Fruit fly (Drosophila melanogaster) whole organism, embryonic: Measurements from ENCODE around the gene CG3184.

Experiments used
- Abd-B ChIP-seq: fragments of 200-800 bp; sonication (Bioruptor generic); optimal IDR thresholded peaks from 2 replicates; lab custom pipeline; 2018; ENCODE audit warnings: missing biosample characterization, mild to moderate bottlenecking, missing genetic modification characterization, moderate library complexity
- Aef1 ChIP-seq: fragments of 200-800 bp; sonication (Bioruptor generic); IDR thresholded peaks from 3 replicates; pipeline ENCODE4 v1.3.6; 2022; ENCODE audit warnings: missing biosample characterization, missing genetic modification characterization
- Blimp-1 ChIP-seq: fragments of 200-800 bp; sonication (Bioruptor generic); optimal IDR thresholded peaks from 3 replicates; lab custom pipeline; 2018; ENCODE audit warnings: missing biosample characterization, missing genetic modification characterization, mild to moderate bottlenecking, moderate library complexity, missing genetic modification reagents
- Bteb2 ChIP-seq: fragments of 200-800 bp; sonication (Bioruptor generic); optimal IDR thresholded peaks from 2 replicates; lab custom pipeline; 2016; ENCODE audit warnings: missing biosample characterization, missing genetic modification characterization
- CG11093 ChIP-seq: fragments of 200-800 bp; sonication (Bioruptor generic); IDR thresholded peaks from 3 replicates; pipeline ENCODE4 v1.3.6; 2022; ENCODE audit warnings: missing biosample characterization, missing genetic modification characterization
- CG12219 ChIP-seq: fragments of 200-800 bp; sonication (Bioruptor generic); optimal IDR thresholded peaks from 3 replicates; lab custom pipeline; 2018; ENCODE audit warnings: missing biosample characterization, mild to moderate bottlenecking, missing genetic modification characterization
- CG12236 ChIP-seq: fragments of 200-800 bp; sonication (Bioruptor generic); optimal IDR thresholded peaks from 2 replicates; lab custom pipeline; 2016; ENCODE audit warnings: missing biosample characterization, missing genetic modification characterization
- CG1647 ChIP-seq: fragments of 200-800 bp; sonication (Bioruptor generic); optimal IDR thresholded peaks from 3 replicates; lab custom pipeline; 2016; ENCODE audit warnings: missing biosample characterization, missing genetic modification characterization
- CG17359 ChIP-seq: fragments of 200-800 bp; sonication (Bioruptor generic); optimal IDR thresholded peaks from 3 replicates; lab custom pipeline; 2018; ENCODE audit warnings: missing biosample characterization, mild to moderate bottlenecking, missing genetic modification characterization, moderate library complexity
- CG18476 ChIP-seq: fragments of 200-800 bp; sonication (Bioruptor generic); optimal IDR thresholded peaks from 2 replicates; lab custom pipeline; 2016; ENCODE audit warnings: missing biosample characterization, mild to moderate bottlenecking, missing genetic modification characterization
- CG30020 ChIP-seq: fragments of 200-800 bp; optimal IDR thresholded peaks from 2 replicates; lab custom pipeline; 2019; ENCODE audit warnings: missing biosample characterization, mild to moderate bottlenecking, missing genetic modification characterization, moderate library complexity
- CG3065 ChIP-seq: fragments of 200-800 bp; sonication (Bioruptor generic); optimal IDR thresholded peaks from 2 replicates; lab custom pipeline; 2016; ENCODE audit warnings: missing biosample characterization, missing genetic modification characterization
- CG32767 ChIP-seq: fragments of 200-800 bp; sonication (Bioruptor generic); IDR thresholded peaks from 2 replicates; pipeline ENCODE4 v1.3.6; 2022; ENCODE audit warnings: missing biosample characterization, missing genetic modification characterization
- CG34422 ChIP-seq: fragments of 200-800 bp; sonication (Bioruptor generic); IDR thresholded peaks from 3 replicates; pipeline ENCODE4 v1.3.6; 2022; ENCODE audit warnings: missing biosample characterization, missing genetic modification characterization
- CG42726 ChIP-seq: fragments of 200-800 bp; sonication (Bioruptor generic); IDR thresholded peaks from 2 replicates; pipeline ENCODE4 v1.3.6; 2022; ENCODE audit warnings: missing biosample characterization, missing genetic modification characterization; ENCODE audit not compliant: partially characterized antibody
- CG4730 ChIP-seq: fragments of 200-800 bp; sonication (Bioruptor generic); IDR thresholded peaks from 2 replicates; pipeline ENCODE4 v1.3.6; 2022; ENCODE audit warnings: missing biosample characterization, missing genetic modification characterization
- CG6765 ChIP-seq: fragments of 200-800 bp; sonication (Bioruptor generic); optimal IDR thresholded peaks from 3 replicates; lab custom pipeline; 2017; ENCODE audit warnings: missing biosample characterization, mild to moderate bottlenecking, missing genetic modification characterization
- CG7556 ChIP-seq: fragments of 200-800 bp; sonication (Bioruptor generic); optimal IDR thresholded peaks from 2 replicates; lab custom pipeline; 2017; ENCODE audit warnings: missing biosample characterization, mild to moderate bottlenecking, missing genetic modification characterization
- CG7839 ChIP-seq: fragments of 200-800 bp; sonication (Bioruptor generic); optimal IDR thresholded peaks from 3 replicates; lab custom pipeline; 2018; ENCODE audit warnings: missing biosample characterization, mild to moderate bottlenecking, missing genetic modification characterization, moderate library complexity
- CG7987 ChIP-seq: fragments of 200-800 bp; sonication (Bioruptor generic); optimal IDR thresholded peaks from 2 replicates; lab custom pipeline; 2018; ENCODE audit warnings: missing biosample characterization, mild to moderate bottlenecking, missing genetic modification characterization, moderate library complexity
- CG9609 ChIP-seq: fragments of 200-800 bp; sonication (Bioruptor generic); optimal IDR thresholded peaks from 3 replicates; lab custom pipeline; 2016; ENCODE audit warnings: missing biosample characterization, missing genetic modification characterization
- Dll ChIP-seq: fragments of 200-800 bp; sonication (Bioruptor generic); IDR thresholded peaks from 4 replicates; pipeline ENCODE4 v1.3.6; 2022; ENCODE audit warnings: missing biosample characterization, missing genetic modification characterization; ENCODE audit not compliant: partially characterized antibody
- Doc2 ChIP-seq: fragments of 200-800 bp; sonication (Bioruptor generic); IDR thresholded peaks from 2 replicates; pipeline ENCODE4 v1.3.6; 2022; ENCODE audit warnings: missing biosample characterization, missing genetic modification characterization
- Fer2 ChIP-seq: fragments of 200-800 bp; sonication (Bioruptor generic); optimal IDR thresholded peaks from 2 replicates; lab custom pipeline; 2018; ENCODE audit warnings: missing biosample characterization, mild to moderate bottlenecking, missing genetic modification characterization, moderate library complexity
- Fer3 ChIP-seq: fragments of 200-800 bp; sonication (Bioruptor generic); optimal IDR thresholded peaks from 2 replicates; lab custom pipeline; 2018; ENCODE audit warnings: missing biosample characterization, mild to moderate bottlenecking, missing genetic modification characterization, moderate library complexity
- Meics ChIP-seq: fragments of 200-800 bp; sonication (Bioruptor generic); optimal IDR thresholded peaks from 2 replicates; lab custom pipeline; 2017; ENCODE audit warnings: missing biosample characterization, mild to moderate bottlenecking, missing genetic modification characterization
- Optix ChIP-seq: fragments of 200-800 bp; sonication (Bioruptor generic); IDR thresholded peaks from 3 replicates; pipeline ENCODE4 v1.3.6; 2022; ENCODE audit warnings: missing biosample characterization, missing genetic modification characterization
- PHDP ChIP-seq: fragments of 200-800 bp; sonication (Bioruptor generic); optimal IDR thresholded peaks from 3 replicates; lab custom pipeline; 2018; ENCODE audit warnings: missing biosample characterization, mild to moderate bottlenecking, missing genetic modification characterization, moderate library complexity
- Rx ChIP-seq: fragments of 200-800 bp; sonication (Bioruptor generic); IDR thresholded peaks from 2 replicates; pipeline ENCODE4 v1.3.6; 2022; ENCODE audit warnings: missing biosample characterization, missing genetic modification characterization
- Scr ChIP-seq: fragments of 200-800 bp; sonication (Bioruptor generic); IDR thresholded peaks from 2 replicates; pipeline ENCODE4 v1.3.6; 2022; ENCODE audit warnings: missing biosample characterization, missing genetic modification characterization; ENCODE audit not compliant: partially characterized antibody
- Stat92E ChIP-seq, 3 experiments: fragments of >200 bp in 2 of 3; fragments of 200-800 bp in 1 of 3; sonication (Bioruptor generic) in 1 of 3; optimal IDR thresholded peaks; 2 replicates each; lab custom pipeline; 2017 to 2019; ENCODE audit warnings: missing biosample characterization in 3 of 3, missing genetic modification characterization in 3 of 3, mild to moderate bottlenecking in 1 of 3, moderate library complexity in 1 of 3
- Xbp1 ChIP-seq: fragments of 200-800 bp; sonication (Bioruptor generic); optimal IDR thresholded peaks from 3 replicates; lab custom pipeline; 2016; ENCODE audit warnings: missing biosample characterization, mild to moderate bottlenecking, missing genetic modification characterization
- Xrp1 ChIP-seq: fragments of 200-800 bp; sonication (Bioruptor generic); IDR thresholded peaks from 2 replicates; pipeline ENCODE4 v1.3.6; 2022; ENCODE audit warnings: missing biosample characterization, missing genetic modification characterization
- aop ChIP-seq: fragments of 200-800 bp; sonication (Bioruptor generic); IDR thresholded peaks from 2 replicates; pipeline ENCODE4 v1.3.6; 2022; ENCODE audit warnings: missing biosample characterization, missing genetic modification characterization
- bowl ChIP-seq: fragments of 200-800 bp; sonication (Bioruptor generic); IDR thresholded peaks from 2 replicates; pipeline ENCODE4 v1.3.6; 2022; ENCODE audit warnings: missing biosample characterization, missing genetic modification characterization
- cas ChIP-seq: fragments of 200-800 bp; sonication (Bioruptor generic); IDR thresholded peaks from 2 replicates; pipeline ENCODE4 v1.3.6; 2022; ENCODE audit warnings: missing biosample characterization, missing genetic modification characterization
- croc ChIP-seq: fragments of 200-800 bp; sonication (Bioruptor generic); conservative IDR thresholded peaks from 3 replicates; pipeline ENCODE4 v1.3.6; 2022; ENCODE audit warnings: missing biosample characterization, missing genetic modification characterization
- crol ChIP-seq: fragments of 200-800 bp; sonication (Bioruptor generic); IDR thresholded peaks from 2 replicates; pipeline ENCODE4 v1.3.6; 2022; ENCODE audit warnings: missing biosample characterization, missing genetic modification characterization
- exex ChIP-seq: fragments of 200-800 bp; sonication (Bioruptor generic); optimal IDR thresholded peaks from 4 replicates; lab custom pipeline; 2018; ENCODE audit warnings: missing biosample characterization, mild to moderate bottlenecking, missing genetic modification characterization, moderate library complexity
- grau ChIP-seq: fragments of 200-800 bp; optimal IDR thresholded peaks from 3 replicates; lab custom pipeline; 2019; ENCODE audit warnings: missing biosample characterization, mild to moderate bottlenecking, missing genetic modification characterization, moderate library complexity
- ham ChIP-seq: fragments of 200-800 bp; sonication (Bioruptor generic); IDR thresholded peaks from 2 replicates; pipeline ENCODE4 v1.3.6; 2022; ENCODE audit warnings: missing biosample characterization, missing genetic modification characterization
- hth ChIP-seq: fragments of >200 bp; optimal IDR thresholded peaks from 2 replicates; lab custom pipeline; 2017; ENCODE audit warnings: inconsistent platforms
- jing ChIP-seq: fragments of 200-800 bp; sonication (Bioruptor generic); optimal IDR thresholded peaks from 2 replicates; lab custom pipeline; 2018; ENCODE audit warnings: missing biosample characterization, mild to moderate bottlenecking, missing genetic modification characterization
- klu ChIP-seq: fragments of 200-800 bp; sonication (Bioruptor generic); IDR thresholded peaks from 2 replicates; pipeline ENCODE4 v1.3.6; 2022; ENCODE audit warnings: missing biosample characterization, missing genetic modification characterization
- luna ChIP-seq: fragments of 200-800 bp; sonication (Bioruptor generic); optimal IDR thresholded peaks from 2 replicates; lab custom pipeline; 2016; ENCODE audit warnings: missing biosample characterization, missing genetic modification characterization
- odd ChIP-seq: fragments of 200-800 bp; sonication (Bioruptor generic); optimal IDR thresholded peaks from 2 replicates; lab custom pipeline; 2017; ENCODE audit warnings: missing biosample characterization, mild to moderate bottlenecking, missing genetic modification characterization
- pnt ChIP-seq: fragments of 200-800 bp; sonication (Bioruptor generic); optimal IDR thresholded peaks from 3 replicates; lab custom pipeline; 2016; ENCODE audit warnings: missing biosample characterization, missing genetic modification characterization
- sc ChIP-seq, 3 experiments: fragments of >200 bp in 2 of 3; fragments of 200-800 bp in 1 of 3; sonication (Bioruptor generic) in 1 of 3; optimal IDR thresholded peaks; 2 replicates in 2 of 3; 3 replicates in 1 of 3; lab custom pipeline; 2017; ENCODE audit warnings: mild to moderate bottlenecking in 1 of 3, missing biosample characterization in 1 of 3, missing genetic modification characterization in 1 of 3, missing genetic modification reagents in 1 of 3
- tll ChIP-seq, 2 experiments: fragments of 200-800 bp in 1 of 2; fragments of >200 bp in 1 of 2; sonication (Bioruptor generic) in 1 of 2; optimal IDR thresholded peaks; 2 replicates each; lab custom pipeline; 2017 to 2019; ENCODE audit warnings: missing biosample characterization in 2 of 2, missing genetic modification characterization in 2 of 2, mild to moderate bottlenecking in 1 of 2, moderate library complexity in 1 of 2
- vvl ChIP-seq: fragments of 200-800 bp; sonication (Bioruptor generic); IDR thresholded peaks from 2 replicates; pipeline ENCODE4 v1.3.6; 2022; ENCODE audit warnings: missing biosample characterization, missing genetic modification characterization

CG3184 gene

DNA sequence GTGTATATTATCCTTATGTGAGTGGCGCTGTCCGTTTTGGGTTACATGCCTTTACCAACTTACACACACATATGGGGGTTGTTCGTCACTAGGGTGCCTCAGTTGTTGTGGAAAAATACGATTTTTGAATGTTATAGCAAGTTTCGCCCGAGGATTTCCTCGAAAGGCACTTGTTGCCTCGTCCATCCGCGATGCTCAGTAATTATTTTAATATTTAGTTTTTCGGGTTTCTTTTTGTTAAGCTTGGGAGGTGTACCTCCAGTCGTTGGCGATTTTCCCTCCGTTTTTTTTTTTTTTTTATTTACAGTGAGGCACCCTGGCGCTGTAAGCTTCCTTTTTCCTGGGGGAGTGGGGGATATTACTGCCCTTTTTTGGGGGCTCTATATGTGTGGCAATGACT lies 7.9 kb upstream of the CG3184 start (continued):
- peak; percentile 38; the same call in 1 of the 3 replicates for TF ChIP-seq Aef1 (GFP tag; lab: Robert Waterston, UW)
- TF ChIP-seq CG7839: peak; percentile 71
- no peak for TF ChIP-seq klu (GFP tag; lab: Robert Waterston, UW)
- TF ChIP-seq Xbp1: peak; percentile 61
- peak; percentile 64 for TF ChIP-seq Rx (GFP tag; lab: Robert Waterston, UW)
- TF ChIP-seq Doc2 (GFP tag; lab: Robert Waterston, UW): no peak
- no peak for TF ChIP-seq CG34422 (GFP tag; lab: Robert Waterston, UW)
- peak; percentile 67; the same call in 1 of the 3 replicates for TF ChIP-seq Optix (GFP tag; lab: Robert Waterston, UW)
- no peak for TF ChIP-seq sc (optimal IDR thresholded peaks at IDR 0.05; lab: Kevin White, UChicago)
- no peak for TF ChIP-seq sc (GFP tag; optimal IDR thresholded peaks at IDR 0.05; lab: Kevin White, UChicago)
- peak; percentile 86 for TF ChIP-seq vvl (GFP tag; lab: Robert Waterston, UW)
- TF ChIP-seq exex (tag; lab: Kevin White, UChicago): peak; percentile 54
- TF ChIP-seq Meics (GFP tag; lab: Kevin White, UChicago): peak; percentile 84
- peak; percentile 22 for TF ChIP-seq CG9609 (GFP tag; lab: Kevin White, UChicago)
- TF ChIP-seq Fer3 (tag; lab: Kevin White, UChicago): peak; percentile 58
- no peak for TF ChIP-seq Scr (GFP tag; lab: Robert Waterston, UW)
- TF ChIP-seq Dll (GFP tag; lab: Robert Waterston, UW): no peak
- TF ChIP-seq Abd-B: no peak
- TF ChIP-seq CG6765 (GFP tag; lab: Kevin White, UChicago): peak; percentile 78
- TF ChIP-seq Fer2 (tag; lab: Kevin White, UChicago): peak; percentile 50
- no peak for TF ChIP-seq aop (GFP tag; lab: Robert Waterston, UW)
- 0 out of 2 replicates have a peak, but pooled peaks have one; percentile 22 for TF ChIP-seq CG4730 (GFP tag; lab: Robert Waterston, UW)
- TF ChIP-seq CG32767 (GFP tag; lab: Robert Waterston, UW): 0 out of 2 replicates have a peak, but pooled peaks have one; percentile 18
- TF ChIP-seq Bteb2 (GFP tag; lab: Kevin White, UChicago): peak; percentile 43
- no peak for TF ChIP-seq hth
- TF ChIP-seq cas (GFP tag; lab: Robert Waterston, UW): no peak
- peak; percentile 68 for TF ChIP-seq CG18476 (GFP tag; lab: Kevin White, UChicago)
- 0 out of 3 replicates have a peak, but pooled peaks have one; percentile 29 for TF ChIP-seq CG11093 (GFP tag; lab: Robert Waterston, UW)
- TF ChIP-seq bowl: no peak; the same call in 1 of the 2 replicates
- peak; percentile 84 for TF ChIP-seq CG7556
- TF ChIP-seq odd (GFP tag; lab: Kevin White, UChicago): peak; percentile 63
- peak; percentile 79 for TF ChIP-seq PHDP (tag; lab: Kevin White, UChicago)
- no peak for TF ChIP-seq ham (GFP tag; lab: Robert Waterston, UW)
- no peak for TF ChIP-seq luna (GFP tag; lab: Kevin White, UChicago)
- peak; percentile 34 for TF ChIP-seq pnt
- TF ChIP-seq croc (GFP tag; lab: Robert Waterston, UW): peak; percentile 31; the same call in 2 of the 3 replicates
- TF ChIP-seq Stat92E (GFP tag; optimal IDR thresholded peaks at IDR 0.05; lab: Kevin White, UChicago): no peak
- TF ChIP-seq jing: no peak
- peak; percentile 67; the same call in 1 of the 2 replicates for TF ChIP-seq Xrp1 (GFP tag; lab: Robert Waterston, UW)
- no peak for TF ChIP-seq CG3065 (GFP tag; lab: Kevin White, UChicago)
- no peak for TF ChIP-seq tll (GFP tag; optimal IDR thresholded peaks at IDR 0.05; lab: Kevin White, UChicago)
- peak; percentile 63 for TF ChIP-seq Blimp-1
- peak; percentile 39 for TF ChIP-seq CG1647 (GFP tag; lab: Kevin White, UChicago)
- TF ChIP-seq CG12236 (GFP tag; lab: Kevin White, UChicago): no peak
- TF ChIP-seq CG12219 (GFP tag; lab: Kevin White, UChicago): peak; percentile 46
- peak; percentile 62 for TF ChIP-seq CG17359
- TF ChIP-seq crol: 0 out of 2 replicates have a peak, but pooled peaks have one; percentile 17
- TF ChIP-seq CG30020 (tag; lab: Kevin White, UChicago): no peak
- peak; percentile 75 for TF ChIP-seq grau (tag; lab: Kevin White, UChicago)
- TF ChIP-seq CG42726 (GFP tag; lab: Robert Waterston, UW): no peak
- no peak for TF ChIP-seq CG7987 (GFP tag; lab: Kevin White, UChicago)
